Fruit fly (Drosophila melanogaster) whole organism, pupa: ENCODE results near the gene CG6901.

ENCODE experiments used
- CG10348 ChIP-seq: fragments of 200-800 bp; sonication (Bioruptor generic); IDR thresholded peaks from 2 replicates; pipeline ENCODE4 v1.3.6; 2022; ENCODE audit warnings: missing biosample characterization, missing genetic modification characterization
- CG12605 ChIP-seq: fragments of 200-800 bp; sonication (Bioruptor generic); IDR thresholded peaks from 2 replicates; pipeline ENCODE4 v1.3.6; 2022; ENCODE audit warnings: missing biosample characterization, missing genetic modification characterization
- CG13204 ChIP-seq: fragments of 200-800 bp; sonication (Bioruptor generic); optimal IDR thresholded peaks from 2 replicates; lab custom pipeline; 2018; ENCODE audit warnings: missing biosample characterization, mild to moderate bottlenecking, missing genetic modification characterization, moderate library complexity
- CG14655 ChIP-seq: fragments of 200-800 bp; sonication (Bioruptor generic); optimal IDR thresholded peaks from 3 replicates; lab custom pipeline; 2017; ENCODE audit warnings: mild to moderate bottlenecking, missing biosample characterization, missing genetic modification reagents, missing genetic modification characterization
- CG15710 ChIP-seq: fragments of 200-800 bp; sonication (Bioruptor generic); optimal IDR thresholded peaks from 2 replicates; lab custom pipeline; 2018; ENCODE audit warnings: missing biosample characterization, mild to moderate bottlenecking, missing genetic modification characterization, moderate library complexity
- CG17806 ChIP-seq: fragments of 200-800 bp; sonication (Bioruptor generic); optimal IDR thresholded peaks from 2 replicates; lab custom pipeline; 2018; ENCODE audit warnings: missing biosample characterization, mild to moderate bottlenecking, missing genetic modification characterization, moderate library complexity
- CG32121 ChIP-seq: fragments of 200-800 bp; sonication (Bioruptor generic); IDR thresholded peaks from 2 replicates; pipeline ENCODE4 v1.3.6; 2022; ENCODE audit warnings: missing biosample characterization, missing genetic modification characterization
- CG34367 ChIP-seq: fragments of 200-800 bp; sonication (Bioruptor generic); optimal IDR thresholded peaks from 2 replicates; lab custom pipeline; 2018; ENCODE audit warnings: missing biosample characterization, mild to moderate bottlenecking, missing genetic modification characterization
- CG4496 ChIP-seq: fragments of 200-800 bp; sonication (Bioruptor generic); IDR thresholded peaks from 3 replicates; pipeline ENCODE4 v1.3.6; 2022; ENCODE audit warnings: missing biosample characterization, missing genetic modification characterization
- CG8159 ChIP-seq: fragments of 200-800 bp; sonication (Bioruptor generic); optimal IDR thresholded peaks from 3 replicates; lab custom pipeline; 2018; ENCODE audit warnings: missing biosample characterization, mild to moderate bottlenecking, missing genetic modification characterization, moderate library complexity
- CG8301 ChIP-seq: fragments of 200-800 bp; sonication (Bioruptor generic); optimal IDR thresholded peaks from 2 replicates; lab custom pipeline; 2018; ENCODE audit warnings: missing biosample characterization, mild to moderate bottlenecking, missing genetic modification characterization
- D1 ChIP-seq: fragments of 200-800 bp; sonication (Bioruptor generic); optimal IDR thresholded peaks from 2 replicates; lab custom pipeline; 2018; ENCODE audit warnings: missing biosample characterization, mild to moderate bottlenecking, missing genetic modification characterization, moderate library complexity
- EcR ChIP-seq: fragments of 200-800 bp; sonication (Bioruptor generic); optimal IDR thresholded peaks from 3 replicates; lab custom pipeline; 2019; ENCODE audit warnings: missing biosample characterization, missing genetic modification characterization, mild to moderate bottlenecking, moderate library complexity, missing genetic modification reagents
- Ets98B ChIP-seq: fragments of 200-800 bp; sonication (Bioruptor generic); IDR thresholded peaks from 2 replicates; pipeline ENCODE4 v1.3.6; 2022; ENCODE audit warnings: missing biosample characterization, missing genetic modification characterization
- Pif1A ChIP-seq: fragments of 200-800 bp; sonication (Bioruptor generic); optimal IDR thresholded peaks from 3 replicates; lab custom pipeline; 2016; ENCODE audit warnings: missing biosample characterization, missing genetic modification characterization
- Pif1B ChIP-seq: fragments of 200-800 bp; sonication (Bioruptor generic); optimal IDR thresholded peaks from 3 replicates; lab custom pipeline; 2016; ENCODE audit warnings: missing biosample characterization, missing genetic modification characterization
- Snoo ChIP-seq: fragments of 200-800 bp; sonication (Bioruptor generic); optimal IDR thresholded peaks from 3 replicates; lab custom pipeline; 2017; ENCODE audit warnings: missing biosample characterization, mild to moderate bottlenecking, missing genetic modification characterization, inconsistent platforms
- fd96Ca ChIP-seq: fragments of 200-800 bp; sonication (Bioruptor generic); IDR thresholded peaks from 3 replicates; pipeline ENCODE4 v1.3.6; 2022; ENCODE audit warnings: missing biosample characterization, missing genetic modification characterization
- gl ChIP-seq: fragments of 200-800 bp; sonication (Bioruptor generic); optimal IDR thresholded peaks from 2 replicates; lab custom pipeline; 2018; ENCODE audit warnings: missing biosample characterization, mild to moderate bottlenecking, missing genetic modification characterization
- rn ChIP-seq: fragments of 200-800 bp; sonication (Bioruptor generic); IDR thresholded peaks from 2 replicates; pipeline ENCODE4 v1.3.6; 2022; ENCODE audit warnings: missing biosample characterization, missing genetic modification characterization

The CG6901 gene

dm6 chr3R:16284901-16285300 is 38.3 kb upstream of the CG6901 start:
- TF ChIP-seq Pif1A (GFP tag; lab: Kevin White, UChicago): no peak
- peak; percentile 57 for TF ChIP-seq EcR
- no peak for TF ChIP-seq CG13204 (GFP tag; lab: Kevin White, UChicago)

dm6 chr3R:16285612-16286188 is 37.5 kb upstream of the CG6901 start:
- TF ChIP-seq rn (no peak), CG10348 (GFP tag; lab: Robert Waterston, UW) (no peak), CG32121 (GFP tag; lab: Robert Waterston, UW) (no peak), CG14655 (GFP tag; lab: Kevin White, UChicago) (no peak), CG12605 (no peak)

DNA sequence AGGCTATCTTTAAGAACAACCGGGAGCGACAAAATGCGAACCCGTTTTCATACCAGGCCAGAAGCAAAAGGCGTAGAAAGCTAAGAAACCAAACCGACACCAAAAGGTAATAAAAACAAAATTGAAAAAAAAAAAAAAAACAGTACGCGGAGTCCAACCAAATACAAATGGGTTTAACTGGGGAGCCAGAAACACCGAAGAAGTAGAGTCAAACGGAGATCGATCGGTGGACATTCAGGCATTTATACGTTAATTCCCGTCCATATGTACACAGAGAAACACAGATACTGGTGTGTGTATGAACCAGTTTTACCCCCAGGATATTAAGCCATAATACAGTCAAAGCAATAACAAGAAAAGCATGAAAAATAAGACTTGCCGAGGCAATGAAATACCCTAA is 36.0 kb upstream of the CG6901 start:
- TF ChIP-seq CG12605 (0 out of 2 replicates have a peak, but pooled peaks have one; percentile 12), CG15710 (tag; lab: Kevin White, UChicago) (no peak), D1 (tag; lab: Kevin White, UChicago) (no peak), CG17806 (tag; lab: Kevin White, UChicago) (no peak), CG4496 (GFP tag; lab: Robert Waterston, UW) (no peak), CG8301 (tag; lab: Kevin White, UChicago) (no peak), CG34367 (no peak), Pif1A (GFP tag; lab: Kevin White, UChicago) (no peak), Snoo (tag; lab: Kevin White, UChicago) (no peak), Ets98B (0 out of 2 replicates have a peak, but pooled peaks have one; percentile 21), fd96Ca (no peak), CG8159 (tag; lab: Kevin White, UChicago) (no peak), EcR (peak; percentile 46), CG32121 (GFP tag; lab: Robert Waterston, UW) (no peak), gl (peak; percentile 7), CG13204 (GFP tag; lab: Kevin White, UChicago) (peak; percentile 31), Pif1B (GFP tag; lab: Kevin White, UChicago) (no peak)

DNA sequence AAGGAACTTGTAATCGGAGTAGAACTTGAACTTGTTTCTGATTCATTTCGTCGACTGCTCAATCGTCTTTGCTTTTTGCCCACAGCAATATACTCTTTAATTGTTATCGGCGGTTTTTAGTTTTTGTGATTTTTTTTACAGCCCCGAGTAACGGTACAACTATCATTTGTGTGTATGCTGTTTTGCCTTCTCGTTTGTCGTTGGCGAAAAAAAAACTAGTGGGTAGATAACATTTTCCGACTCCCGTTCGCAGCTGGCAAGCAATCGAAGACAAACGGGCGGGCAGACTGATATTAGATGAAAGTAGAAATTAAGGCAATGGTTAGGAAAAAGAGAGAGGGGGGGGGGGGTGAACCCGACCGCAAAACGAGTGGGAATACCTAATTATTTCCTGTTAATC is 35.4 kb upstream of the CG6901 start:
- TF ChIP-seq CG8159 (tag; lab: Kevin White, UChicago): no peak
- TF ChIP-seq CG10348 (GFP tag; lab: Robert Waterston, UW): no peak
- no peak for TF ChIP-seq CG12605
- TF ChIP-seq CG15710 (tag; lab: Kevin White, UChicago): no peak
- TF ChIP-seq Ets98B: no peak
- no peak for TF ChIP-seq D1 (tag; lab: Kevin White, UChicago)

DNA sequence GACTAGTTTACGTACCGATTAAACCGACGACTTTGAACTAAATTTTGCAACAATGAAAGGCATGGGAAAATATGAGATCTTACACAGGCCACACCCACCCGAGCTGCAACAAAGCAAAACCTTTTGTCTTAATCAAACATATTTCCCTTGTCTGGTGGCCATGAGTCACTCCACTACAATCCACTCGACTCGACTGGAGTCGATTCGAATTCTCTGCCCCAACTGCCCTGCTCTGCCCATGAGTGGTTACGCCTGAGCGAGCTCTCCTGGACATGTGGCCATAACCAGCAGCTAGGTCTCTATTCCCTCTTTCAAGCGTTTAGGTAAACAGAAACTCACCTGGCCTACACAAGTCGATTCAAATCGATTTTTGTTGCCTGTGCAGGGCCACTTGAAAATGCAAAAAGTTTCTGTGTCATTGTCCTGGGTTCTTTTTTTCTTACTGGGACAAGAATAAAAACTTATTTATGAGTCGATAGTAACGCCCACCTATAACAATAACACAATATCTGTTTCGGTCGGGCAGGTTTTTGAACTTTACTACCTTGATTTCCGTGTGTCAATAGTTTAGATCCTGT is 34.4 kb upstream of the CG6901 start:
- no peak for TF ChIP-seq CG13204 (GFP tag; lab: Kevin White, UChicago)
- no peak for TF ChIP-seq rn
- peak; percentile 1 for TF ChIP-seq CG8159 (tag; lab: Kevin White, UChicago)
- peak; percentile 90 for TF ChIP-seq EcR
- peak; percentile 38 for TF ChIP-seq gl

DNA sequence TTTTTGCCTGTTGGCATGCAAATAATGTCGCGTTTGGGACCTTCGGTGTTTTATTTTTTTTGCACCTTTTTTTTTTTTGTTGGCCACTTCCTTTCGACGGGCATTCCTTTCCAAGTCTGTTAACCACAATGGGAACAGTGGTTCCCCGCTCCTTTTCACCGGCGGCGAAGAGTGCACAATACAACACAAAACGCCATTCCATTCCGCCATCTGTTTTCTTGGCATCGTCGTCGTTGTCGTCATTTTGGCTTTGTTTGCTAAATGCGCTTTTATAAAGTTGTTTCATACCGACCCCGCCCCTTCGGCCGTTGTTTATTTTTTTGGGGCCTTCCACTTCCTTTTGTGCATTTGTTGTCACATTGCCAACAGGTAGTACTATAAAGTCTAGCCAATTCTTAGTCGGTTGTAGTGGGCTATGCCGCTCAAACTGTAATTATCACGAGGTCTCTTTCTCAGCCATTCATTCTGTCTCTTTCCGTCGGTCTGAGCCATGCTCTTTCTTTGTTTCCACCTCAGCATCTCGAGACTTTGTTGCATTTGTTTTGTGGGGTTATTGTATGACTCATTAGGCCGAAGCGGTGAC is 32.9 kb upstream of the CG6901 start:
- TF ChIP-seq EcR (peak; percentile 82), Snoo (tag; lab: Kevin White, UChicago) (peak; percentile 26), CG12605 (no peak)

dm6 chr3R:16295513-16296123 is 27.6 kb upstream of the CG6901 start:
- TF ChIP-seq CG14655 (GFP tag; lab: Kevin White, UChicago) (no peak), CG32121 (GFP tag; lab: Robert Waterston, UW) (no peak), Snoo (tag; lab: Kevin White, UChicago) (no peak), CG8159 (tag; lab: Kevin White, UChicago) (no peak), CG13204 (GFP tag; lab: Kevin White, UChicago) (no peak), CG34367 (no peak), CG15710 (tag; lab: Kevin White, UChicago) (no peak), gl (no peak)
